Worm (Caenorhabditis elegans) whole organism, L2 larva: ENCODE results near the gene F11D11.12.

Source experiments
- ama-1 ChIP-seq: fragments of 150-350 bp; optimal IDR thresholded peaks from 2 replicates; lab custom pipeline; 2018; ENCODE audit warnings: inconsistent platforms
- dmd-4 ChIP-seq: sonication (generic microtip); optimal IDR thresholded peaks from 2 replicates; lab custom pipeline; 2017; ENCODE audit warnings: missing biosample characterization, missing genetic modification characterization
- egl-27 ChIP-seq: sonication (generic microtip); optimal IDR thresholded peaks from 3 replicates; lab custom pipeline; 2017; ENCODE audit warnings: missing biosample characterization, missing genetic modification reagents, missing genetic modification characterization
- gmeb-1 ChIP-seq: fragments of 150-350 bp; optimal IDR thresholded peaks from 2 replicates; lab custom pipeline; 2014; ENCODE audit warnings: missing biosample characterization, missing genetic modification characterization
- mbf-1 ChIP-seq: sonication (generic microtip); optimal IDR thresholded peaks from 2 replicates; lab custom pipeline; 2017; ENCODE audit warnings: missing biosample characterization, missing genetic modification characterization
- mdl-1 ChIP-seq, 2 experiments: fragments of 150-350 bp in 1 of 2; sonication (generic microtip) in 1 of 2; optimal IDR thresholded peaks; 2 replicates each; lab custom pipeline; 2017; ENCODE audit warnings: missing biosample characterization in 2 of 2, missing genetic modification characterization in 2 of 2
- nhr-237 ChIP-seq: fragments of 150-350 bp; optimal IDR thresholded peaks from 2 replicates; lab custom pipeline; 2014; ENCODE audit warnings: missing biosample characterization, missing genetic modification characterization
- nhr-6 ChIP-seq: fragments of 150-350 bp; optimal IDR thresholded peaks from 2 replicates; lab custom pipeline; 2014; ENCODE audit warnings: missing biosample characterization, missing genetic modification characterization
- unc-62 ChIP-seq: fragments of 150-350 bp; optimal IDR thresholded peaks from 2 replicates; lab custom pipeline; 2014; ENCODE audit warnings: missing biosample characterization, missing genetic modification reagents, missing genetic modification characterization

DNA sequence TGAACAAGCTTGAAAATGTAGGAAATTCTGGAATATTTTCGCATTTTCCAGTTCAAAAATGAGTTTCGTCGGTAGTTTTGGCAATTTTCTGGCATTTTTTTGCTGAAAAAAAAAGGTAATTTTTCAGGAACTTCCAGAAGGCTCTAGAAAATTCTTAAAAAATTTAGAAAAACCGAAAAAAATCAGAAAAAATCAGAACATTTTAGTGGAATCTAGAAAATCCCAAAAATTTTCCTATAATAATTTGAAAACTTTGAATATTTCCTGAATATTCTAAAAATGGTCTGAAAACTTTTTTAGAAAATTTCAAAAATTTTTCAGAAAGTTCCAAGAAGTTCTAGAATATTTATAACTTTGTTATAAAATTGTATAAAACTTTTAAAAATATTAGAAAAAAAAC is 36.2 kb upstream of the F11D11.12 start, which contains the start of gene Y17D7B.3:
- no peak for TF ChIP-seq unc-62 (GFP tag; lab: Kevin White, UChicago)
- no peak for TF ChIP-seq egl-27
- TF ChIP-seq gmeb-1 (tag; lab: Kevin White, UChicago) = no peak
- TF ChIP-seq nhr-237 (tag; lab: Kevin White, UChicago) = no peak
- TF ChIP-seq ama-1 (lab: Kevin White, UChicago) = no peak
- no peak for TF ChIP-seq mdl-1 (tag; optimal IDR thresholded peaks at IDR 0.05; lab: Kevin White, UChicago)
- no peak for TF ChIP-seq dmd-4 (tag; lab: Kevin White, UChicago)
- TF ChIP-seq nhr-6 = no peak
- TF ChIP-seq mbf-1 = no peak
